Fruit fly (Drosophila melanogaster): Measurements from ENCODE around the gene pug.
A peak's percentile ranks its signal among the peaks of the same experiment; 100 is the strongest.

pug gene

DNA sequence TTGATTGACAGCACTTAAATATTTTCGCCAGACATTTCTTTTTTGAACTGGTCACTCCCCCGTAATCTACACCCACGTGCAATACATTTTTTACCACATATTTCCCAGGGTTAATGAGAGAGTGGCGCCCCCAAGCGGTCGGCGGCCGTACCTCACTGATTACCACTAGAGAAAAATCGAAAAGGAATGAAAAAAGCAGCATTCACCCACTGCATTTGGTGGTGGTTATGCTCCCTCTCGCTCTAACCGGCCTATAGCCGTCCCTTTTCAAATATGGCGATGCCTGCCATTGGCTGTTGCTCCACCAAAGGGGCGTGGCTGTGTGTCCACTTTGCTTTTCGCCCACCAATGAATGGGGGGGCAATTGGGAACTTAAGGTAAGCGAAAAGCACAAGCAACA lies 31.4 kb upstream of the pug start:
- peak; percentile 20 for TF ChIP-seq Dif (GFP tag; optimal IDR thresholded peaks at IDR 0.05; ENCODE audit: partially characterized antibody)
- TF ChIP-seq Rel (GFP tag; optimal IDR thresholded peaks at IDR 0.05): no peak
- TF ChIP-seq Rel (tag; optimal IDR thresholded peaks at IDR 0.05): peak; percentile 17
- TF ChIP-seq OdsH (GFP tag; optimal IDR thresholded peaks at IDR 0.05): peak; percentile 5
- no peak for TF ChIP-seq Dfd (GFP tag; optimal IDR thresholded peaks at IDR 0.05)
- TF ChIP-seq psq (GFP tag; optimal IDR thresholded peaks at IDR 0.05): peak; percentile 11
- TF ChIP-seq foxo (GFP tag; optimal IDR thresholded peaks at IDR 0.05): peak in 1 of 2 experiments; percentile 1
- TF ChIP-seq Vsx2 (GFP tag; optimal IDR thresholded peaks at IDR 0.05; ENCODE audit: partially characterized antibody): peak; percentile 39
- peak; percentile 17 for TF ChIP-seq br (GFP tag; optimal IDR thresholded peaks at IDR 0.05)
- no peak for TF ChIP-seq CG32264 (GFP tag; optimal IDR thresholded peaks at IDR 0.05)
- no peak for TF ChIP-seq Myc (optimal IDR thresholded peaks at IDR 0.05)

DNA sequence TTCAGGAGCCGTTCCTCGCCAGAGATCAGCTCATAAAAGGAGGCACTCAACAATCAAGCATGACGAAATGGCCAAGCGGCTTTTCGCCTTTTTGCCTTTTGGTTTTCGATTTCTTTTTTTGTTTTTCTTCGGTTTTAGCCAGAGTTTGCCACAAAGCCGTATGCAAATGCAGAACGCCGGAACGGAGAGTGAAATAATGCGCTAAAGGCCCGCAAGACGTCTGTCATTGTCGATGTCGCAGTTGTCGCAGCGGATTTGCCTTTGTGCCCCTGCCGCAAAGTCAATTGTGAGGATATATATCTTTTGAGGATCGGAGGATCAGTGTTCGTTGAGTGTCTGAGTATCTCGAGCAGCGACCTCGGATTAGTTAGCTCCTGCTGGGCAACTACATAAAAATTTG lies 28.4 kb upstream of the pug start:
- TF ChIP-seq Rel (GFP tag; optimal IDR thresholded peaks at IDR 0.05) (no peak), Rel (tag; optimal IDR thresholded peaks at IDR 0.05) (no peak), foxo (GFP tag; optimal IDR thresholded peaks at IDR 0.05) (no peak), rgr (GFP tag; optimal IDR thresholded peaks at IDR 0.05) (no peak), Dfd (GFP tag; optimal IDR thresholded peaks at IDR 0.05) (no peak)

DNA sequence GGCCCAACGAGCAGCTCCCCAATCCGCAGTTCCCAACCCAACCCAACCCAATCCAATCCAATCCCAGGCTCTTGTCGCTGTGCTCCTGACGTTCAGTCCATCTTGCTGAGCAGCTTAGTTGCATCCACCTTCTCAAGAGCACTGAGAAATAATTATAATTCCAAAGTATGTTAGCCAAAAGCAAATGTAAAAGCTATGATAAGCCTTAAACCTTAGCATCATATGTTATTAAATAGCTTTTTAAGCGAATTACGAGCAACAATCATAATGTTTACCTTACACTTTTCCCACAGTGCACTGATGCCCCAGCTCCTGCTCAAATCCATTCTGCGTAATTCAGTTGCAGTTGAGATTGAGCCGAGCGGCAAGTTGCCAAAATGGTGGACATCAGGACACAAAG lies 26.4 kb upstream of the pug start:
- no peak for TF ChIP-seq lola (GFP tag; optimal IDR thresholded peaks at IDR 0.05)
- TF ChIP-seq foxo (GFP tag; optimal IDR thresholded peaks at IDR 0.05): peak in 1 of 2 experiments; percentile 48
- TF ChIP-seq Mio (GFP tag; optimal IDR thresholded peaks at IDR 0.05): no peak
- no peak for TF ChIP-seq N (GFP tag; optimal IDR thresholded peaks at IDR 0.05)
- TF ChIP-seq dsf (GFP tag; optimal IDR thresholded peaks at IDR 0.05; ENCODE audit: borderline replicate concordance): no peak
- no peak for TF ChIP-seq Hr83 (GFP tag; optimal IDR thresholded peaks at IDR 0.05; ENCODE audit: poor library complexity, severe bottlenecking)
- no peak for TF ChIP-seq dmrt93B (GFP tag; optimal IDR thresholded peaks at IDR 0.05)
- no peak for TF ChIP-seq Vsx2 (GFP tag; optimal IDR thresholded peaks at IDR 0.05; ENCODE audit: partially characterized antibody)
- no peak for TF ChIP-seq Abd-B (GFP tag; optimal IDR thresholded peaks at IDR 0.05)
- no peak for TF ChIP-seq jim (GFP tag; optimal IDR thresholded peaks at IDR 0.05)
- TF ChIP-seq fru (GFP tag; optimal IDR thresholded peaks at IDR 0.05): peak; percentile 53
- TF ChIP-seq Dfd (GFP tag; optimal IDR thresholded peaks at IDR 0.05): no peak
- peak; percentile 42 for TF ChIP-seq Sp1 (GFP tag; optimal IDR thresholded peaks at IDR 0.05)
- no peak for TF ChIP-seq dl (GFP tag; optimal IDR thresholded peaks at IDR 0.05; ENCODE audit: insufficient read depth in 1 of 2, partially characterized antibody in 2 of 2)
- TF ChIP-seq sage (GFP tag; optimal IDR thresholded peaks at IDR 0.05): no peak
- peak; percentile 4 for TF ChIP-seq psq (GFP tag; optimal IDR thresholded peaks at IDR 0.05)
- peak; percentile 12 for TF ChIP-seq OdsH (GFP tag; optimal IDR thresholded peaks at IDR 0.05)
- TF ChIP-seq CG9705 (GFP tag; optimal IDR thresholded peaks at IDR 0.05): no peak
- peak; percentile 65 for TF ChIP-seq h (GFP tag; optimal IDR thresholded peaks at IDR 0.05)
- no peak for TF ChIP-seq CG32264 (GFP tag; optimal IDR thresholded peaks at IDR 0.05)
- no peak for TF ChIP-seq Jra (GFP tag; optimal IDR thresholded peaks at IDR 0.05)
- TF ChIP-seq tai (GFP tag; optimal IDR thresholded peaks at IDR 0.05): no peak
- TF ChIP-seq CrebA (GFP tag; optimal IDR thresholded peaks at IDR 0.05; ENCODE audit: borderline replicate concordance): no peak
- TF ChIP-seq Rel (GFP tag; optimal IDR thresholded peaks at IDR 0.05): no peak
- no peak for TF ChIP-seq Rel (tag; optimal IDR thresholded peaks at IDR 0.05)
- TF ChIP-seq rgr (GFP tag; optimal IDR thresholded peaks at IDR 0.05): peak; percentile 41
- no peak for TF ChIP-seq sv (GFP tag; optimal IDR thresholded peaks at IDR 0.05)
- no peak for TF ChIP-seq Hnf4 (GFP tag; optimal IDR thresholded peaks at IDR 0.05)
- no peak for TF ChIP-seq GATAd (GFP tag; optimal IDR thresholded peaks at IDR 0.05)
- no peak for TF ChIP-seq Dif (GFP tag; optimal IDR thresholded peaks at IDR 0.05; ENCODE audit: partially characterized antibody)
- TF ChIP-seq Myc (optimal IDR thresholded peaks at IDR 0.05): no peak
- TF ChIP-seq brk (GFP tag; optimal IDR thresholded peaks at IDR 0.05): no peak
- TF ChIP-seq woc (GFP tag; optimal IDR thresholded peaks at IDR 0.05): peak; percentile 5
- TF ChIP-seq Hr78 (GFP tag; optimal IDR thresholded peaks at IDR 0.05): no peak
- no peak for TF ChIP-seq usp (GFP tag; optimal IDR thresholded peaks at IDR 0.05)
- peak; percentile 44 for TF ChIP-seq ey (GFP tag; optimal IDR thresholded peaks at IDR 0.05)
- TF ChIP-seq pan (optimal IDR thresholded peaks at IDR 0.05): no peak
- peak; percentile 65 for TF ChIP-seq HLH106 (tag; optimal IDR thresholded peaks at IDR 0.05)
- TF ChIP-seq br (GFP tag; optimal IDR thresholded peaks at IDR 0.05): no peak
